Fruit fly (Drosophila melanogaster) whole organism, embryonic: Measurements from ENCODE around the gene CG11698.

Experiments
- ATbp ChIP-seq: fragments of 200-800 bp; sonication (Bioruptor generic); optimal IDR thresholded peaks from 2 replicates; lab custom pipeline; 2017; ENCODE audit warnings: missing biosample characterization, mild to moderate bottlenecking, missing genetic modification characterization, missing genetic modification reagents
- Antp ChIP-seq: fragments of 200-800 bp; sonication (Bioruptor generic); optimal IDR thresholded peaks from 3 replicates; lab custom pipeline; 2016; ENCODE audit warnings: missing biosample characterization, missing genetic modification characterization
- BEAF-32 ChIP-seq: fragments of 200-800 bp; sonication (Bioruptor generic); optimal IDR thresholded peaks from 3 replicates; lab custom pipeline; 2017; ENCODE audit warnings: missing biosample characterization, missing genetic modification characterization, mild to moderate bottlenecking, moderate library complexity, missing genetic modification reagents
- BtbVII ChIP-seq: fragments of 200-800 bp; sonication (Bioruptor generic); optimal IDR thresholded peaks from 3 replicates; lab custom pipeline; 2017; ENCODE audit warnings: missing biosample characterization, mild to moderate bottlenecking, missing genetic modification characterization
- CG10209 ChIP-seq: fragments of 200-800 bp; sonication (Bioruptor generic); optimal IDR thresholded peaks from 3 replicates; lab custom pipeline; 2017; ENCODE audit warnings: missing biosample characterization, mild to moderate bottlenecking, missing genetic modification characterization, missing genetic modification reagents
- CG10274 ChIP-seq: fragments of 200-800 bp; sonication (Bioruptor generic); optimal IDR thresholded peaks from 3 replicates; lab custom pipeline; 2017; ENCODE audit warnings: missing biosample characterization, mild to moderate bottlenecking, missing genetic modification characterization
- CG10462 ChIP-seq: fragments of 200-800 bp; sonication (Bioruptor generic); optimal IDR thresholded peaks from 2 replicates; lab custom pipeline; 2016; ENCODE audit warnings: missing biosample characterization, missing genetic modification characterization
- CG11696 ChIP-seq: fragments of 200-800 bp; sonication (Bioruptor generic); IDR thresholded peaks from 2 replicates; pipeline ENCODE4 v1.3.6; 2022; ENCODE audit warnings: missing biosample characterization, missing genetic modification characterization
- CG13296 ChIP-seq: fragments of 200-800 bp; sonication (Bioruptor generic); optimal IDR thresholded peaks from 3 replicates; lab custom pipeline; 2018; ENCODE audit warnings: missing biosample characterization, mild to moderate bottlenecking, missing genetic modification characterization
- CG14441 ChIP-seq: fragments of 200-800 bp; sonication (Bioruptor generic); IDR thresholded peaks from 2 replicates; pipeline ENCODE4 v1.3.6; 2022; ENCODE audit warnings: missing biosample characterization, missing genetic modification characterization
- CG14710 ChIP-seq: fragments of 200-800 bp; sonication (Bioruptor generic); optimal IDR thresholded peaks from 3 replicates; lab custom pipeline; 2019; ENCODE audit warnings: missing biosample characterization, mild to moderate bottlenecking, missing genetic modification characterization, moderate library complexity
- CG15073 ChIP-seq: fragments of 200-800 bp; sonication (Bioruptor generic); optimal IDR thresholded peaks from 2 replicates; lab custom pipeline; 2016; ENCODE audit warnings: missing biosample characterization, missing genetic modification characterization
- CG1603 ChIP-seq: fragments of 200-800 bp; sonication (Bioruptor generic); optimal IDR thresholded peaks from 2 replicates; lab custom pipeline; 2019; ENCODE audit warnings: missing biosample characterization, mild to moderate bottlenecking, missing genetic modification characterization, moderate library complexity
- CG17612 ChIP-seq: fragments of 200-800 bp; sonication (Bioruptor generic); IDR thresholded peaks from 2 replicates; pipeline ENCODE4 v1.3.6; 2022; ENCODE audit warnings: missing biosample characterization, missing genetic modification characterization
- CG17912 ChIP-seq: fragments of 200-800 bp; sonication (Bioruptor generic); optimal IDR thresholded peaks from 2 replicates; lab custom pipeline; 2018; ENCODE audit warnings: missing biosample characterization, mild to moderate bottlenecking, missing genetic modification characterization
- CG18619 ChIP-seq: fragments of 200-800 bp; sonication (Bioruptor generic); optimal IDR thresholded peaks from 3 replicates; lab custom pipeline; 2017; ENCODE audit warnings: missing biosample characterization, mild to moderate bottlenecking, missing genetic modification characterization
- CG2116 ChIP-seq: fragments of 200-800 bp; sonication (Bioruptor generic); optimal IDR thresholded peaks from 3 replicates; lab custom pipeline; 2018; ENCODE audit warnings: missing biosample characterization, mild to moderate bottlenecking, missing genetic modification characterization
- CG2202 ChIP-seq: fragments of 200-800 bp; sonication (Bioruptor generic); optimal IDR thresholded peaks from 2 replicates; lab custom pipeline; 2018; ENCODE audit warnings: missing biosample characterization, mild to moderate bottlenecking, missing genetic modification characterization
- CG3407 ChIP-seq: fragments of 200-800 bp; sonication (Bioruptor generic); optimal IDR thresholded peaks from 2 replicates; lab custom pipeline; 2018; ENCODE audit warnings: missing biosample characterization, mild to moderate bottlenecking, missing genetic modification characterization
- CG3838 ChIP-seq: fragments of 200-800 bp; sonication (Bioruptor generic); optimal IDR thresholded peaks from 3 replicates; lab custom pipeline; 2016; ENCODE audit warnings: missing biosample characterization, missing genetic modification characterization
- CG3847 ChIP-seq: fragments of 200-800 bp; sonication (Bioruptor generic); IDR thresholded peaks from 2 replicates; pipeline ENCODE4 v1.3.6; 2022; ENCODE audit warnings: missing biosample characterization, missing genetic modification characterization
- CG6813 ChIP-seq: fragments of 200-800 bp; sonication (Bioruptor generic); optimal IDR thresholded peaks from 2 replicates; lab custom pipeline; 2017; ENCODE audit warnings: missing biosample characterization, missing genetic modification characterization, mild to moderate bottlenecking, moderate library complexity, missing genetic modification reagents
- CG9215 ChIP-seq: fragments of 200-800 bp; sonication (Bioruptor generic); IDR thresholded peaks from 2 replicates; pipeline ENCODE4 v1.3.6; 2022; ENCODE audit warnings: missing biosample characterization, missing genetic modification characterization
- Dip3 ChIP-seq: fragments of 200-800 bp; sonication (Bioruptor generic); optimal IDR thresholded peaks from 3 replicates; lab custom pipeline; 2016; ENCODE audit warnings: missing biosample characterization, missing genetic modification characterization
- E2f1 ChIP-seq: fragments of 200-800 bp; sonication (Bioruptor generic); IDR thresholded peaks from 2 replicates; pipeline ENCODE4 v1.3.6; 2022; ENCODE audit warnings: missing biosample characterization, missing genetic modification characterization
- Gsc ChIP-seq: fragments of 200-800 bp; sonication (Bioruptor generic); IDR thresholded peaks from 2 replicates; pipeline ENCODE4 v1.3.6; 2022; ENCODE audit warnings: missing biosample characterization, missing genetic modification characterization
- MESR4 ChIP-seq: fragments of 200-800 bp; sonication (Bioruptor generic); optimal IDR thresholded peaks from 2 replicates; lab custom pipeline; 2018; ENCODE audit warnings: missing biosample characterization, mild to moderate bottlenecking, missing genetic modification characterization, moderate library complexity
- Side ChIP-seq: fragments of 200-800 bp; sonication (Bioruptor generic); optimal IDR thresholded peaks from 2 replicates; lab custom pipeline; 2016; ENCODE audit warnings: missing biosample characterization, missing genetic modification characterization
- Sin3A ChIP-seq: fragments of >200 bp; optimal IDR thresholded peaks from 2 replicates; lab custom pipeline; 2018
- Spps ChIP-seq: fragments of 200-800 bp; sonication (Bioruptor generic); optimal IDR thresholded peaks from 2 replicates; lab custom pipeline; 2018; ENCODE audit warnings: missing biosample characterization, mild to moderate bottlenecking, missing genetic modification characterization
- Usf ChIP-seq: fragments of 200-800 bp; sonication (Bioruptor generic); optimal IDR thresholded peaks from 2 replicates; lab custom pipeline; 2017; ENCODE audit warnings: missing genotype, missing biosample characterization, missing genetic modification characterization
- YL-1 ChIP-seq: fragments of 200-800 bp; sonication (Bioruptor generic); optimal IDR thresholded peaks from 3 replicates; lab custom pipeline; 2017; ENCODE audit warnings: missing biosample characterization, mild to moderate bottlenecking, missing genetic modification characterization
- btn ChIP-seq: fragments of 200-800 bp; sonication (Bioruptor generic); optimal IDR thresholded peaks from 2 replicates; lab custom pipeline; 2016; ENCODE audit warnings: missing biosample characterization, missing genetic modification characterization
- cad ChIP-seq: fragments of >200 bp; optimal IDR thresholded peaks from 2 replicates; lab custom pipeline; 2017; ENCODE audit warnings: missing biosample characterization, missing genetic modification characterization
- cas ChIP-seq: fragments of 200-800 bp; sonication (Bioruptor generic); IDR thresholded peaks from 2 replicates; pipeline ENCODE4 v1.3.6; 2022; ENCODE audit warnings: missing biosample characterization, missing genetic modification characterization
- chn ChIP-seq: fragments of 200-800 bp; sonication (Bioruptor generic); optimal IDR thresholded peaks from 2 replicates; lab custom pipeline; 2016; ENCODE audit warnings: missing biosample characterization, missing genetic modification characterization
- ci ChIP-seq: fragments of 200-800 bp; sonication (Bioruptor generic); IDR thresholded peaks from 3 replicates; pipeline ENCODE4 v1.3.6; 2022; ENCODE audit warnings: missing biosample characterization, missing genetic modification characterization
- crp ChIP-seq, 2 experiments: fragments of 200-800 bp; sonication (Bioruptor generic); optimal IDR thresholded peaks; 2 replicates in 1 of 2; 3 replicates in 1 of 2; lab custom pipeline; 2017; ENCODE audit warnings: missing biosample characterization in 2 of 2, missing genetic modification characterization in 2 of 2, mild to moderate bottlenecking in 1 of 2, moderate library complexity in 1 of 2
- dan ChIP-seq: fragments of 200-800 bp; sonication (Bioruptor generic); IDR thresholded peaks from 2 replicates; pipeline ENCODE4 v1.3.6; 2022; ENCODE audit warnings: missing biosample characterization, missing genetic modification characterization
- esg ChIP-seq: fragments of 200-800 bp; sonication (Bioruptor generic); conservative IDR thresholded peaks from 2 replicates; pipeline ENCODE4 v1.3.6; 2022; ENCODE audit warnings: missing biosample characterization, missing genetic modification characterization
- fru ChIP-seq: fragments of >200 bp; optimal IDR thresholded peaks from 2 replicates; lab custom pipeline; 2017
- gro ChIP-seq: fragments of 200-800 bp; sonication (Bioruptor generic); optimal IDR thresholded peaks from 2 replicates; lab custom pipeline; 2016; ENCODE audit warnings: missing biosample characterization, missing genetic modification characterization
- lola ChIP-seq, 3 experiments: fragments of >200 bp in 2 of 3; fragments of 200-800 bp in 1 of 3; sonication (Bioruptor generic) in 1 of 3; optimal IDR thresholded peaks; 2 replicates each; lab custom pipeline; 2017 to 2019; ENCODE audit warnings: missing biosample characterization in 3 of 3, missing genetic modification characterization in 3 of 3, mild to moderate bottlenecking in 1 of 3, moderate library complexity in 1 of 3
- otp ChIP-seq: fragments of 200-800 bp; sonication (Bioruptor generic); IDR thresholded peaks from 3 replicates; pipeline ENCODE4, ENCODE4 v1.3.6; 2022; ENCODE audit warnings: missing biosample characterization, missing genetic modification characterization
- pan ChIP-seq, 4 experiments: fragments of >200 bp in 3 of 4; fragments of 200-800 bp in 1 of 4; sonication (Bioruptor generic) in 1 of 4; optimal IDR thresholded peaks in 3 of 4; IDR thresholded peaks in 1 of 4; 2 replicates each; pipeline versions ENCODE4 v1.3.6 to Lab custom; 2017 to 2022; ENCODE audit warnings: missing biosample characterization in 2 of 4, missing genetic modification characterization in 2 of 4, mixed read lengths in 1 of 4
- ro ChIP-seq: fragments of 200-800 bp; sonication (Bioruptor generic); IDR thresholded peaks from 2 replicates; pipeline ENCODE4 v1.3.6; 2022; ENCODE audit warnings: missing biosample characterization, missing genetic modification characterization
- sima ChIP-seq: fragments of 200-800 bp; sonication (Bioruptor generic); optimal IDR thresholded peaks from 2 replicates; lab custom pipeline; 2016; ENCODE audit warnings: missing biosample characterization, missing genetic modification characterization
- tio ChIP-seq: fragments of 200-800 bp; sonication (Bioruptor generic); optimal IDR thresholded peaks from 2 replicates; lab custom pipeline; 2017; ENCODE audit warnings: missing biosample characterization, missing genetic modification characterization, inconsistent platforms
- toy ChIP-seq: fragments of 200-800 bp; sonication (Bioruptor generic); IDR thresholded peaks from 2 replicates; pipeline ENCODE4 v1.3.6; 2022; ENCODE audit warnings: missing biosample characterization, missing genetic modification characterization
- unpg ChIP-seq: fragments of 200-800 bp; sonication (Bioruptor generic); optimal IDR thresholded peaks from 3 replicates; lab custom pipeline; 2018; ENCODE audit warnings: missing biosample characterization, mild to moderate bottlenecking, missing genetic modification characterization, moderate library complexity
- vvl ChIP-seq: fragments of 200-800 bp; sonication (Bioruptor generic); IDR thresholded peaks from 2 replicates; pipeline ENCODE4 v1.3.6; 2022; ENCODE audit warnings: missing biosample characterization, missing genetic modification characterization
- zfh1 ChIP-seq: fragments of 200-800 bp; sonication (Bioruptor generic); IDR thresholded peaks from 3 replicates; pipeline ENCODE4 v1.3.6; 2022; ENCODE audit warnings: missing biosample characterization, missing genetic modification characterization

The CG11698 gene

DNA sequence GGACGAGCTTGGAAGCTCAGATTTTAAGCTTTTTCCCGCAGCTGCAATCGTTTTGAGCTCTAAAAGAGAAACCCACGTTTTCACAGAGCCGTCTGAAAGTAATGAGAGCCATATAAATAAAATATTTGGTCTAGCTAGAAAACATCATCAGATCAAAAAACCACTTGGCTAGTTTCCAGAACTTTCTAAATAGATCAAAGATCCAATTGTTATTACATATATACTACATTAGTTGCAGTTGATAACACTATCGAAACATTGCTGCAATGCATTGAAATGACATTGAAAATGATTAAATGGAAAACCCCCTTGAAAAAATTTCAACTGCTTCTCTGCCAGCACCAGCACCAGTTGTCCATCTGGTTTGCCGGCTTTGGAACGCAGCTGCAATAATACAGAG, 43.0 kb downstream of the CG11698 start (continued):
- TF ChIP-seq esg (GFP tag; lab: Robert Waterston, UW) (peak; percentile 57), ro (no peak), CG3838 (no peak), CG11696 (GFP tag; lab: Robert Waterston, UW) (no peak), fru (no peak), zfh1 (GFP tag; lab: Robert Waterston, UW) (peak; percentile 31; the same call in 2 of the 3 replicates), Side (GFP tag; lab: Kevin White, UChicago) (no peak), CG10274 (GFP tag; lab: Kevin White, UChicago) (no peak), BEAF-32 (no peak), YL-1 (GFP tag; lab: Kevin White, UChicago) (no peak), CG10462 (GFP tag; lab: Kevin White, UChicago) (no peak), CG17612 (GFP tag; lab: Robert Waterston, UW) (no peak), vvl (GFP tag; lab: Robert Waterston, UW) (no peak), BtbVII (GFP tag; lab: Kevin White, UChicago) (no peak), sima (GFP tag; lab: Kevin White, UChicago) (no peak), CG15073 (no peak), cas (GFP tag; lab: Robert Waterston, UW) (no peak), otp (GFP tag; lab: Robert Waterston, UW) (0 out of 3 replicates have a peak, but pooled peaks have one; percentile 5), Gsc (no peak), ci (GFP tag; lab: Robert Waterston, UW) (peak; percentile 26; the same call in 1 of the 3 replicates), ATbp (peak; percentile 5), unpg (GFP tag; lab: Kevin White, UChicago) (peak; percentile 61), lola (GFP tag; optimal IDR thresholded peaks at IDR 0.05; lab: Kevin White, UChicago) (no peak), CG14710 (tag; lab: Kevin White, UChicago) (no peak), gro (GFP tag; lab: Kevin White, UChicago) (no peak), CG13296 (no peak), CG6813 (no peak), Dip3 (GFP tag; lab: Kevin White, UChicago) (no peak), CG9215 (GFP tag; lab: Robert Waterston, UW) (no peak), chn (no peak), CG2116 (GFP tag; lab: Kevin White, UChicago) (no peak), CG17912 (GFP tag; lab: Kevin White, UChicago) (no peak), CG2202 (tag; lab: Kevin White, UChicago) (no peak), toy (no peak), Spps (tag; lab: Kevin White, UChicago) (no peak), CG3407 (no peak), pan (optimal IDR thresholded peaks at IDR 0.05; lab: Kevin White, UChicago) (no peak), pan (GFP tag; optimal IDR thresholded peaks at IDR 0.05 in 1 of 2, IDR thresholded peaks at IDR 0.05 in 1 of 2) (no peak), btn (no peak), CG14441 (GFP tag; lab: Robert Waterston, UW) (peak; percentile 61), E2f1 (GFP tag; lab: Robert Waterston, UW) (no peak), Antp (GFP tag; lab: Kevin White, UChicago) (no peak), crp (GFP tag; optimal IDR thresholded peaks at IDR 0.05; lab: Kevin White, UChicago) (no peak), MESR4 (GFP tag; lab: Kevin White, UChicago) (no peak), CG18619 (GFP tag; lab: Kevin White, UChicago) (no peak), cad (no peak), CG1603 (tag; lab: Kevin White, UChicago) (peak; percentile 38), CG3847 (GFP tag; lab: Robert Waterston, UW) (no peak), tio (GFP tag; lab: Kevin White, UChicago) (no peak), dan (GFP tag; lab: Robert Waterston, UW) (no peak), Usf (GFP tag; lab: Kevin White, UChicago) (no peak), CG10209 (GFP tag; lab: Kevin White, UChicago) (no peak), Sin3A (no peak)
